Worm (Caenorhabditis elegans): ENCODE data around the gene F10B5.2.

F10B5.2 gene

ce11 chrII:8104998-8105397, 39.6 kb upstream of the F10B5.2 start, which contains the start of gene sfxn-5:
sfxn-5 (minus strand) TSS chrII:8105052.
- TF ChIP-seq dve-1 (tag; optimal IDR thresholded peaks at IDR 0.05; ENCODE audit: insufficient read depth) (peak; percentile 42), lim-7 (GFP tag; IDR thresholded peaks at IDR 0.05) (no peak), dmd-8 (GFP tag; IDR thresholded peaks at IDR 0.05) (no peak), mep-1 (tag; optimal IDR thresholded peaks at IDR 0.05) (no peak), dmd-9 (GFP tag; IDR thresholded peaks at IDR 0.05) (no peak), spr-3 (GFP tag; optimal IDR thresholded peaks at IDR 0.05) (no peak), Y105C5A.15 (GFP tag; IDR thresholded peaks at IDR 0.05) (no peak), ZK337.2 (GFP tag; IDR thresholded peaks at IDR 0.05) (no peak), nhr-11 (tag; optimal IDR thresholded peaks at IDR 0.05) (peak; percentile 8), hmg-1.1 (GFP tag; IDR thresholded peaks at IDR 0.05) (no peak), lin-39 (tag; optimal IDR thresholded peaks at IDR 0.05) (no peak), nhr-41 (GFP tag; IDR thresholded peaks at IDR 0.05) (no peak), nhr-77 (tag; optimal IDR thresholded peaks at IDR 0.05) (no peak), mdt-29 (GFP tag; IDR thresholded peaks at IDR 0.05) (no peak), nhr-6 (tag; optimal IDR thresholded peaks at IDR 0.05) (no peak), attf-4 (tag; optimal IDR thresholded peaks at IDR 0.05) (no peak), nhr-48 (tag; optimal IDR thresholded peaks at IDR 0.05) (no peak), mes-2 (tag; optimal IDR thresholded peaks at IDR 0.05; ENCODE audit: poor library complexity, severe bottlenecking) (no peak), hlh-30 (tag; optimal IDR thresholded peaks at IDR 0.05; ENCODE audit: insufficient read depth) (peak; percentile 57), ctbp-1 (GFP tag; IDR thresholded peaks at IDR 0.05) (no peak), arid-1 (GFP tag; conservative IDR thresholded peaks at IDR 0.05) (no peak), dpl-1 (GFP tag; optimal IDR thresholded peaks at IDR 0.05) (no peak), cey-2 (tag; optimal IDR thresholded peaks at IDR 0.05; ENCODE audit: borderline replicate concordance, insufficient read depth) (no peak), F37D6.2 (tag; optimal IDR thresholded peaks at IDR 0.05) (no peak), lir-3 (tag; optimal IDR thresholded peaks at IDR 0.05) (no peak), T26A8.4 (GFP tag; IDR thresholded peaks at IDR 0.05) (no peak), unc-39 (tag; optimal IDR thresholded peaks at IDR 0.05) (no peak), pqm-1 (tag; optimal IDR thresholded peaks at IDR 0.05) (peak; percentile 65), snpc-4 (tag; optimal IDR thresholded peaks at IDR 0.05) (no peak), D1046.2 (GFP tag; IDR thresholded peaks at IDR 0.05) (no peak), ceh-82 (tag; optimal IDR thresholded peaks at IDR 0.05) (no peak), duxl-1 (tag; optimal IDR thresholded peaks at IDR 0.05; ENCODE audit: poor library complexity) (no peak), madf-9 (GFP tag; conservative IDR thresholded peaks at IDR 0.05) (no peak), madf-5 (GFP tag; IDR thresholded peaks at IDR 0.05) (no peak), nhr-28 (tag; optimal IDR thresholded peaks at IDR 0.05) (peak; percentile 65), daf-16 (GFP tag; optimal IDR thresholded peaks at IDR 0.05) (no peak), daf-16 (tag; optimal IDR thresholded peaks at IDR 0.05) (peak; percentile 68), jun-1 (tag; optimal IDR thresholded peaks at IDR 0.05) (no peak), vab-7 (GFP tag; IDR thresholded peaks at IDR 0.05) (no peak), tra-1 (GFP tag; IDR thresholded peaks at IDR 0.05) (no peak), lin-1 (GFP tag; IDR thresholded peaks at IDR 0.05) (no peak), egl-43 (GFP tag; IDR thresholded peaks at IDR 0.05) (no peak), lsy-2 (tag; optimal IDR thresholded peaks at IDR 0.05) (peak in 1 of 2 experiments; percentile 42), zag-1 (tag; optimal IDR thresholded peaks at IDR 0.05) (no peak), unc-62 (GFP tag; optimal IDR thresholded peaks at IDR 0.05 in 1 of 2) (peak in 1 of 2 experiments; percentile 13), unc-62 (tag; optimal IDR thresholded peaks at IDR 0.05) (no peak), Y48G9A.11 (GFP tag; IDR thresholded peaks at IDR 0.05) (no peak), sdz-12 (GFP tag; optimal IDR thresholded peaks at IDR 0.05) (no peak), hlh-11 (tag; optimal IDR thresholded peaks at IDR 0.05) (peak; percentile 45), saeg-2 (GFP tag; IDR thresholded peaks at IDR 0.05) (no peak), ama-1 (optimal IDR thresholded peaks at IDR 0.05) (no peak), nhr-10 (tag; optimal IDR thresholded peaks at IDR 0.05) (no peak), egl-27 (tag; optimal IDR thresholded peaks at IDR 0.05) (no peak)

Measured in whole organism, L4 larva.